Fruit fly (Drosophila melanogaster): ENCODE measurements around the gene CG17328.

Gene CG17328

dm6 chr2L:16350160-16350633 is 50.5 kb downstream of the CG17328 start (continued):
- TF ChIP-seq CG10631 (GFP tag; optimal IDR thresholded peaks at IDR 0.05) (peak; percentile 76), vri (GFP tag; optimal IDR thresholded peaks at IDR 0.05) (peak; percentile 73), CG8319 (GFP tag; optimal IDR thresholded peaks at IDR 0.05) (peak; percentile 51), Gug (GFP tag; IDR thresholded peaks at IDR 0.05) (peak; percentile 61; the same call in 1 of the 2 replicates), pdm3 (GFP tag; optimal IDR thresholded peaks at IDR 0.05) (no peak), CG8119 (GFP tag; IDR thresholded peaks at IDR 0.05) (no peak; the same call in 1 of the 3 replicates), Sox14 (GFP tag; optimal IDR thresholded peaks at IDR 0.05) (no peak), Hr38 (GFP tag; optimal IDR thresholded peaks at IDR 0.05) (no peak), dsx (GFP tag; optimal IDR thresholded peaks at IDR 0.05; ENCODE audit: poor library complexity, severe bottlenecking) (peak; percentile 50), CG6808 (GFP tag; optimal IDR thresholded peaks at IDR 0.05) (no peak), fd85E (GFP tag; optimal IDR thresholded peaks at IDR 0.05) (peak; percentile 16), CG3919 (GFP tag; optimal IDR thresholded peaks at IDR 0.05) (no peak), CG6854 (GFP tag; optimal IDR thresholded peaks at IDR 0.05) (peak; percentile 37), dac (GFP tag; optimal IDR thresholded peaks at IDR 0.05) (no peak), Eip78C (GFP tag) (no peak), achi (GFP tag; optimal IDR thresholded peaks at IDR 0.05) (peak; percentile 74), salr (GFP tag; optimal IDR thresholded peaks at IDR 0.05) (no peak), Sox15 (GFP tag; optimal IDR thresholded peaks at IDR 0.05) (peak; percentile 76), esn (GFP tag; optimal IDR thresholded peaks at IDR 0.05) (peak; percentile 86), CG3032 (tag; optimal IDR thresholded peaks at IDR 0.05) (no peak), CG4318 (GFP tag; optimal IDR thresholded peaks at IDR 0.05) (peak; percentile 75), Lpt (GFP tag; optimal IDR thresholded peaks at IDR 0.05) (no peak), Smox (GFP tag; optimal IDR thresholded peaks at IDR 0.05) (peak; percentile 78), Hr4 (GFP tag; optimal IDR thresholded peaks at IDR 0.05) (peak; percentile 59), spab (GFP tag; optimal IDR thresholded peaks at IDR 0.05) (peak; percentile 30), CG16779 (tag; optimal IDR thresholded peaks at IDR 0.05) (no peak), Ets96B (tag; optimal IDR thresholded peaks at IDR 0.05) (peak; percentile 30), fkh (GFP tag; optimal IDR thresholded peaks at IDR 0.05) (no peak), CG31627 (GFP tag; optimal IDR thresholded peaks at IDR 0.05) (peak; percentile 84), Ets21C (GFP tag; optimal IDR thresholded peaks at IDR 0.05) (peak; percentile 83), CG8632 (GFP tag; optimal IDR thresholded peaks at IDR 0.05) (peak; percentile 53), Blimp-1 (GFP tag; optimal IDR thresholded peaks at IDR 0.05) (peak; percentile 51), CG6276 (GFP tag; optimal IDR thresholded peaks at IDR 0.05) (no peak), eg (GFP tag; IDR thresholded peaks at IDR 0.05) (peak; percentile 81)

DNA sequence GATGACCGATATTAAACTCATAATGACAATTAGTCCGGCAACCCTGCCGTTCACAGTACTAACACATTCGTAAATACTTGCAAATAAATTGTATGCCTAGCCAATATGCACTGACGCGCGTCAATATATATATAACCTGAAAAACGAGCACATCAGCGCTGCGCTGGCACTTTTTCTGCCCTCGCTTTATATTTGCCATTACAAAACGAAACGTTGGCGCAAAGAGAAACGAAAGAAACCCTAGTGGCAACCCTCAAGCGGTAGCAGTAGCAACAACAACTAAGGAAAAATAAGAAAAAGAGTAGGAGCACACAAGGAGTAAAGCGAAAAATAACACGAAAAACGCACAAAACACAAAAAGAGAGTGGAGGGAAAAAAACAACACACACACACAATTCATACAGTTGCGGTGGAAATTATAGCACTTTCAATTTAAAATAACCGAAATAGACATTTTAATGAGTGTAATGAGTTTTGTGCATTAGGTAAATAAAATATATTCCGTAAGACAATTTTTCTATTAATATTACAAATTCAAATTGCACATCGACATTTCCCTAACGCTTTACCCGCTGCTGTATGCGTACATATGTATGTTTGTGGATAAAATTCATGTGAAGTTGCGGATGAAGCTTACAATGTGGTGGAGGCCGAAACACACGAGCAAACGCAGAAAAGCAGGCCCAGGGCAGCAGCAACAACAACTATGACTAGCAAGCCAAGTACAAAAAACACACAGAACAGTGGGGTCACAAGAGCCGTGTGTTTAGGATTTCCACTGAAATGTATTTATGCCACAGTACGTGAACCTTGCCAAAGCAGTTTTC is 51.2 kb downstream of the CG17328 start:
- TF ChIP-seq CG10631 (GFP tag; optimal IDR thresholded peaks at IDR 0.05) (peak; percentile 99), Sox102F (GFP tag; optimal IDR thresholded peaks at IDR 0.05) (peak; percentile 99), vri (GFP tag; optimal IDR thresholded peaks at IDR 0.05) (peak; percentile 98), CG32006 (GFP tag; optimal IDR thresholded peaks at IDR 0.05) (peak; percentile 99), svp (GFP tag) (peak; percentile 100), Sox14 (GFP tag; optimal IDR thresholded peaks at IDR 0.05) (peak; percentile 99), Eip93F (GFP tag; optimal IDR thresholded peaks at IDR 0.05) (peak; percentile 99), Lpt (GFP tag; optimal IDR thresholded peaks at IDR 0.05) (peak; percentile 99), esn (GFP tag; optimal IDR thresholded peaks at IDR 0.05) (peak; percentile 100), CG6792 (GFP tag; optimal IDR thresholded peaks at IDR 0.05) (peak; percentile 99), CG6808 (GFP tag; optimal IDR thresholded peaks at IDR 0.05) (peak; percentile 99), Gug (GFP tag; IDR thresholded peaks at IDR 0.05) (peak; percentile 98), fd85E (GFP tag; optimal IDR thresholded peaks at IDR 0.05) (peak; percentile 96), Smox (GFP tag; optimal IDR thresholded peaks at IDR 0.05) (peak; percentile 99), Sox15 (GFP tag; optimal IDR thresholded peaks at IDR 0.05) (peak; percentile 97), CG6163 (GFP tag; IDR thresholded peaks at IDR 0.05) (peak; percentile 99), CG3032 (tag; optimal IDR thresholded peaks at IDR 0.05) (peak; percentile 99), Hr4 (GFP tag; optimal IDR thresholded peaks at IDR 0.05) (peak; percentile 99), topi (GFP tag; optimal IDR thresholded peaks at IDR 0.05) (peak; percentile 99), Hr39 (GFP tag; optimal IDR thresholded peaks at IDR 0.05) (peak; percentile 99), dsx (GFP tag; optimal IDR thresholded peaks at IDR 0.05; ENCODE audit: poor library complexity, severe bottlenecking) (peak; percentile 99), CG15336 (GFP tag; IDR thresholded peaks at IDR 0.05) (peak; percentile 100), CG8632 (GFP tag; optimal IDR thresholded peaks at IDR 0.05) (peak; percentile 99), OdsH (GFP tag; optimal IDR thresholded peaks at IDR 0.05) (peak; percentile 99), CG31627 (GFP tag; optimal IDR thresholded peaks at IDR 0.05) (peak; percentile 99), ss (GFP tag; optimal IDR thresholded peaks at IDR 0.05) (peak; percentile 99), net (GFP tag; optimal IDR thresholded peaks at IDR 0.05) (peak; percentile 99), dac (GFP tag; optimal IDR thresholded peaks at IDR 0.05) (peak; percentile 98), achi (GFP tag; optimal IDR thresholded peaks at IDR 0.05) (peak; percentile 99)
